Fruit fly (Drosophila melanogaster): ENCODE data around the gene nod.
A peak's percentile ranks its signal among the peaks of the same experiment; 100 is the strongest.
"Not testable (repeated sequence)": the region's sequence is repeated elsewhere in the genome, so short reads cannot be mapped to it uniquely, and the experiment has no call there.

nod gene

dm6 chrX:11573529-11573928, 7.0 kb upstream of the nod start, which contains the start of gene CG11696:
CG11696 (plus strand) TSS chrX:11573731.
- no peak for TF ChIP-seq cic (GFP tag; optimal IDR thresholded peaks at IDR 0.05)

dm6 chrX:11576540-11576939, 4.0 kb upstream of the nod start, which contains the start of gene CG11695:
CG11695 (plus strand) TSS chrX:11576883.
- TF ChIP-seq Mnt (GFP tag; optimal IDR thresholded peaks at IDR 0.05) (peak; percentile 77), Hr96 (GFP tag; optimal IDR thresholded peaks at IDR 0.05) (no peak), CG7045 (GFP tag; optimal IDR thresholded peaks at IDR 0.05) (peak; percentile 55), pad (GFP tag; optimal IDR thresholded peaks at IDR 0.05) (peak; percentile 68), CG12768 (GFP tag; optimal IDR thresholded peaks at IDR 0.05) (peak; percentile 62), CG7101 (tag; optimal IDR thresholded peaks at IDR 0.05) (peak; percentile 85), kay (GFP tag; ENCODE audit: borderline replicate concordance) (no peak), tj (GFP tag; optimal IDR thresholded peaks at IDR 0.05) (peak; percentile 59), CG33017 (tag; optimal IDR thresholded peaks at IDR 0.05) (no peak), CG5204 (GFP tag; optimal IDR thresholded peaks at IDR 0.05) (no peak), CG1620 (GFP tag; optimal IDR thresholded peaks at IDR 0.05) (peak; percentile 81), cnc (optimal IDR thresholded peaks at IDR 0.05) (no peak), Clk (GFP tag; optimal IDR thresholded peaks at IDR 0.05) (no peak), Crg-1 (GFP tag; optimal IDR thresholded peaks at IDR 0.05) (peak; percentile 42), ovo (GFP tag; optimal IDR thresholded peaks at IDR 0.05) (peak; percentile 47), CG14711 (tag; optimal IDR thresholded peaks at IDR 0.05) (peak; percentile 77), toe (GFP tag; optimal IDR thresholded peaks at IDR 0.05) (no peak), cic (GFP tag; optimal IDR thresholded peaks at IDR 0.05) (peak; percentile 5), CG11617 (GFP tag; optimal IDR thresholded peaks at IDR 0.05) (peak; percentile 79), bab1 (GFP tag; optimal IDR thresholded peaks at IDR 0.05) (peak; percentile 90)

- TF ChIP-seq Crg-1 (GFP tag; optimal IDR thresholded peaks at IDR 0.05) (no peak), CG7045 (GFP tag; optimal IDR thresholded peaks at IDR 0.05) (no peak), tj (GFP tag; optimal IDR thresholded peaks at IDR 0.05) (no peak), CG33017 (tag; optimal IDR thresholded peaks at IDR 0.05) (no peak), CG11617 (GFP tag; optimal IDR thresholded peaks at IDR 0.05) (no peak), cic (GFP tag; optimal IDR thresholded peaks at IDR 0.05) (no peak), toe (GFP tag; optimal IDR thresholded peaks at IDR 0.05) (no peak), CG1620 (GFP tag; optimal IDR thresholded peaks at IDR 0.05) (no peak), Hr96 (GFP tag; optimal IDR thresholded peaks at IDR 0.05) (no peak), CG7101 (tag; optimal IDR thresholded peaks at IDR 0.05) (no peak), CG14711 (tag; optimal IDR thresholded peaks at IDR 0.05) (no peak), Mnt (GFP tag; optimal IDR thresholded peaks at IDR 0.05) (no peak), kay (GFP tag; ENCODE audit: borderline replicate concordance) (no peak), pad (GFP tag; optimal IDR thresholded peaks at IDR 0.05) (no peak), CG5204 (GFP tag; optimal IDR thresholded peaks at IDR 0.05) (no peak), Clk (GFP tag; optimal IDR thresholded peaks at IDR 0.05) (no peak), CG12768 (GFP tag; optimal IDR thresholded peaks at IDR 0.05) (no peak), ovo (GFP tag; optimal IDR thresholded peaks at IDR 0.05) (no peak), bab1 (GFP tag; optimal IDR thresholded peaks at IDR 0.05) (no peak), cnc (optimal IDR thresholded peaks at IDR 0.05) (no peak)
Measured at dm6 chrX:11578841-11579240, 1.7 kb upstream of the nod start.

dm6 chrX:11584075-11584474, 3.5 kb downstream of the nod start, which contains the start of gene pkm:
pkm (minus strand) TSS chrX:11584175.
- TF ChIP-seq Clk (GFP tag; optimal IDR thresholded peaks at IDR 0.05) (no peak), ovo (GFP tag; optimal IDR thresholded peaks at IDR 0.05) (no peak), cnc (optimal IDR thresholded peaks at IDR 0.05) (no peak), CG7045 (GFP tag; optimal IDR thresholded peaks at IDR 0.05) (no peak), CG1620 (GFP tag; optimal IDR thresholded peaks at IDR 0.05) (no peak), Hr96 (GFP tag; optimal IDR thresholded peaks at IDR 0.05) (no peak), kay (GFP tag; ENCODE audit: borderline replicate concordance) (no peak), CG14711 (tag; optimal IDR thresholded peaks at IDR 0.05) (no peak)

- not testable (repeated sequence) for TF ChIP-seq cic (GFP tag; optimal IDR thresholded peaks at IDR 0.05); toe (GFP tag; optimal IDR thresholded peaks at IDR 0.05); CG33017 (tag; optimal IDR thresholded peaks at IDR 0.05)
Measured at dm6 chrX:11599589-11599988, 19.0 kb downstream of the nod start, which contains the start of gene rho-4. rho-4 (plus strand) TSS chrX:11599838.

- TF ChIP-seq CG11617 (GFP tag; optimal IDR thresholded peaks at IDR 0.05): no peak
- TF ChIP-seq CG1620 (GFP tag; optimal IDR thresholded peaks at IDR 0.05): no peak
- TF ChIP-seq toe (GFP tag; optimal IDR thresholded peaks at IDR 0.05): no peak
- no peak for TF ChIP-seq CG33017 (tag; optimal IDR thresholded peaks at IDR 0.05)
- no peak for TF ChIP-seq Clk (GFP tag; optimal IDR thresholded peaks at IDR 0.05)
- TF ChIP-seq ovo (GFP tag; optimal IDR thresholded peaks at IDR 0.05): no peak
- no peak for TF ChIP-seq CG14711 (tag; optimal IDR thresholded peaks at IDR 0.05)
- TF ChIP-seq cic (GFP tag; optimal IDR thresholded peaks at IDR 0.05): no peak
- TF ChIP-seq Mnt (GFP tag; optimal IDR thresholded peaks at IDR 0.05): no peak
- peak; percentile 31 for TF ChIP-seq bab1 (GFP tag; optimal IDR thresholded peaks at IDR 0.05)
- TF ChIP-seq Hr96 (GFP tag; optimal IDR thresholded peaks at IDR 0.05): no peak
- peak; percentile 84 for TF ChIP-seq pad (GFP tag; optimal IDR thresholded peaks at IDR 0.05)
- TF ChIP-seq CG7101 (tag; optimal IDR thresholded peaks at IDR 0.05): no peak
- no peak for TF ChIP-seq CG5204 (GFP tag; optimal IDR thresholded peaks at IDR 0.05)
- no peak for TF ChIP-seq CG12768 (GFP tag; optimal IDR thresholded peaks at IDR 0.05)
- no peak for TF ChIP-seq kay (GFP tag; ENCODE audit: borderline replicate concordance)
- TF ChIP-seq tj (GFP tag; optimal IDR thresholded peaks at IDR 0.05): peak; percentile 98
- TF ChIP-seq Crg-1 (GFP tag; optimal IDR thresholded peaks at IDR 0.05): no peak
- no peak for TF ChIP-seq cnc (optimal IDR thresholded peaks at IDR 0.05)
- TF ChIP-seq CG7045 (GFP tag; optimal IDR thresholded peaks at IDR 0.05): no peak
Measured at dm6 chrX:11600795-11601358, 20.3 kb downstream of the nod start.
